Worm (Caenorhabditis elegans) whole organism, young adult: ENCODE measurements around the gene F20D6.10.

ENCODE experiments used
- B0336.3 ChIP-seq: fragments of 200-800 bp; sonication (Bioruptor generic); IDR thresholded peaks from 2 replicates; pipeline ENCODE4 v1.3.6; 2022; ENCODE audit warnings: missing genetic modification characterization, missing compliant biosample characterization
- F10E7.11 ChIP-seq: sonication (generic microtip); optimal IDR thresholded peaks from 2 replicates; lab custom pipeline; 2017; ENCODE audit warnings: mild to moderate bottlenecking, missing genetic modification characterization, moderate library complexity, missing compliant biosample characterization
- F23B12.7 ChIP-seq: sonication (generic microtip); optimal IDR thresholded peaks from 2 replicates; lab custom pipeline; 2017; ENCODE audit warnings: missing genetic modification characterization, mild to moderate bottlenecking, missing compliant biosample characterization, antibody characterized with exemption, moderate library complexity; ENCODE audit not compliant: insufficient read depth
- K12H6.12 ChIP-seq: fragments of 200-800 bp; sonication (Bioruptor generic); optimal IDR thresholded peaks from 2 replicates; lab custom pipeline; 2018; ENCODE audit warnings: mild to moderate bottlenecking, missing genetic modification characterization, missing compliant biosample characterization
- T26A5.8 ChIP-seq: sonication (generic microtip); optimal IDR thresholded peaks from 2 replicates; lab custom pipeline; 2016; ENCODE audit warnings: missing genetic modification characterization, missing compliant biosample characterization
- Y53F4B.3 ChIP-seq: fragments of 200-800 bp; sonication (Bioruptor generic); IDR thresholded peaks from 2 replicates; pipeline ENCODE4 v1.3.6; 2022; ENCODE audit warnings: missing genetic modification reagents, missing genetic modification characterization, missing compliant biosample characterization
- Y79H2A.3 ChIP-seq: fragments of 200-800 bp; sonication (Bioruptor generic); conservative IDR thresholded peaks from 2 replicates; pipeline ENCODE4 v1.3.6; 2022; ENCODE audit warnings: missing genetic modification reagents, missing genetic modification characterization, missing compliant biosample characterization
- ZK185.1 ChIP-seq: sonication (generic microtip); optimal IDR thresholded peaks from 2 replicates; lab custom pipeline; 2016; ENCODE audit warnings: mild to moderate bottlenecking, missing genetic modification characterization, missing compliant biosample characterization; ENCODE audit not compliant: poor library complexity, severe bottlenecking
- aptf-3 ChIP-seq: fragments of 200-800 bp; sonication (Bioruptor generic); IDR thresholded peaks from 2 replicates; pipeline ENCODE4 v1.3.6; 2022; ENCODE audit warnings: missing genetic modification characterization, missing compliant biosample characterization
- atf-7 ChIP-seq: sonication (generic microtip); optimal IDR thresholded peaks from 2 replicates; lab custom pipeline; 2017; ENCODE audit warnings: mild to moderate bottlenecking, missing genetic modification characterization, missing compliant biosample characterization
- attf-3 ChIP-seq: fragments of 200-800 bp; sonication (Bioruptor generic); conservative IDR thresholded peaks from 2 replicates; pipeline ENCODE4 v1.3.6; 2022; ENCODE audit warnings: missing genetic modification reagents, missing genetic modification characterization, missing compliant biosample characterization
- attf-5 ChIP-seq: fragments of 200-800 bp; sonication (Bioruptor generic); optimal IDR thresholded peaks from 2 replicates; lab custom pipeline; 2018; ENCODE audit warnings: mild to moderate bottlenecking, missing genetic modification characterization, missing compliant biosample characterization
- ceh-91 ChIP-seq: fragments of 200-800 bp; sonication (Bioruptor generic); IDR thresholded peaks from 2 replicates; pipeline ENCODE4 v1.3.6; 2022; ENCODE audit warnings: missing genetic modification reagents, missing genetic modification characterization, missing compliant biosample characterization
- dpff-1 ChIP-seq: sonication (generic microtip); optimal IDR thresholded peaks from 2 replicates; lab custom pipeline; 2017; ENCODE audit warnings: mild to moderate bottlenecking, missing genetic modification characterization, missing compliant biosample characterization
- dpl-1 ChIP-seq: fragments of 150-350 bp; optimal IDR thresholded peaks from 2 replicates; lab custom pipeline; 2014; ENCODE audit warnings: missing biosample characterization, missing genetic modification reagents, missing genetic modification characterization
- egl-44 ChIP-seq: fragments of 200-800 bp; sonication (Bioruptor generic); IDR thresholded peaks from 2 replicates; pipeline ENCODE4 v1.3.6; 2022; ENCODE audit warnings: missing genetic modification reagents, missing genetic modification characterization, missing compliant biosample characterization
- egrh-3 ChIP-seq: fragments of 200-800 bp; sonication (Bioruptor generic); IDR thresholded peaks from 2 replicates; pipeline ENCODE4 v1.3.6; 2022; ENCODE audit warnings: missing genetic modification reagents, missing genetic modification characterization, missing compliant biosample characterization
- ekl-4 ChIP-seq: fragments of 200-800 bp; sonication (Bioruptor generic); IDR thresholded peaks from 2 replicates; pipeline ENCODE4 v1.3.6; 2022; ENCODE audit warnings: missing genetic modification reagents, missing genetic modification characterization, missing compliant biosample characterization
- fkh-3 ChIP-seq: sonication (generic microtip); optimal IDR thresholded peaks from 2 replicates; lab custom pipeline; 2016; ENCODE audit warnings: mild to moderate bottlenecking, missing genetic modification characterization, missing compliant biosample characterization
- hlh-26 ChIP-seq: fragments of 200-800 bp; sonication (Bioruptor generic); conservative IDR thresholded peaks from 2 replicates; pipeline ENCODE4 v1.3.6; 2022; ENCODE audit warnings: missing genetic modification reagents, missing genetic modification characterization, missing compliant biosample characterization
- lag-1 ChIP-seq: fragments of 200-800 bp; sonication (Bioruptor generic); IDR thresholded peaks from 2 replicates; pipeline ENCODE4 v1.3.6; 2022; ENCODE audit warnings: missing genetic modification reagents, missing genetic modification characterization, missing compliant biosample characterization
- lin-35 ChIP-seq, 3 experiments: fragments of 150-350 bp in 2 of 3; sonication (generic microtip) in 1 of 3; optimal IDR thresholded peaks; 2 replicates each; lab custom pipeline; 2014 to 2018; ENCODE audit warnings: missing biosample characterization in 3 of 3, missing genetic modification characterization in 3 of 3, missing genetic modification reagents in 3 of 3
- madf-10 ChIP-seq: sonication (generic microtip); optimal IDR thresholded peaks from 2 replicates; lab custom pipeline; 2016; ENCODE audit warnings: mild to moderate bottlenecking, missing genetic modification characterization, missing compliant biosample characterization
- mcd-1 ChIP-seq: fragments of 200-800 bp; sonication (Bioruptor generic); IDR thresholded peaks from 2 replicates; pipeline ENCODE4 v1.3.6; 2022; ENCODE audit warnings: missing genetic modification reagents, missing genetic modification characterization, missing compliant biosample characterization
- mel-28 ChIP-seq: sonication (generic microtip); optimal IDR thresholded peaks from 2 replicates; lab custom pipeline; 2016; ENCODE audit warnings: borderline replicate concordance, mild to moderate bottlenecking, missing genetic modification characterization, missing compliant biosample characterization
- mes-4 ChIP-seq: sonication (generic microtip); optimal IDR thresholded peaks from 2 replicates; lab custom pipeline; 2016; ENCODE audit warnings: missing genotype, missing genetic modification characterization, missing compliant biosample characterization
- nfya-1 ChIP-seq: sonication (generic microtip); optimal IDR thresholded peaks from 2 replicates; lab custom pipeline; 2017; ENCODE audit warnings: antibody characterized with exemption, missing compliant biosample characterization, missing genetic modification characterization, borderline replicate concordance; ENCODE audit not compliant: insufficient read depth
- nhr-120 ChIP-seq: fragments of 200-800 bp; sonication (Bioruptor generic); IDR thresholded peaks from 2 replicates; pipeline ENCODE4 v1.3.6; 2022; ENCODE audit warnings: missing genetic modification characterization, missing compliant biosample characterization
- nhr-80 ChIP-seq: sonication (generic microtip); optimal IDR thresholded peaks from 2 replicates; lab custom pipeline; 2016; ENCODE audit warnings: missing genetic modification characterization, missing compliant biosample characterization
- rcor-1 ChIP-seq: fragments of 200-800 bp; sonication (Bioruptor generic); IDR thresholded peaks from 2 replicates; pipeline ENCODE4 v1.3.6; 2022; ENCODE audit warnings: missing genetic modification reagents, missing genetic modification characterization, missing compliant biosample characterization
- rec-8 ChIP-seq, 2 experiments: sonication (generic microtip); optimal IDR thresholded peaks; 2 replicates each; lab custom pipeline; 2016; ENCODE audit warnings: mild to moderate bottlenecking in 2 of 2, missing genetic modification characterization in 2 of 2, missing genetic modification reagents in 2 of 2, missing genotype in 2 of 2, missing biosample characterization in 1 of 2, missing compliant biosample characterization in 1 of 2, moderate library complexity in 1 of 2
- sdz-38 ChIP-seq: sonication (generic microtip); optimal IDR thresholded peaks from 2 replicates; lab custom pipeline; 2016; ENCODE audit warnings: missing genotype, missing genetic modification characterization, missing compliant biosample characterization
- snpc-3.4 ChIP-seq: sonication (generic microtip); optimal IDR thresholded peaks from 2 replicates; lab custom pipeline; 2017; ENCODE audit warnings: missing genetic modification characterization, mild to moderate bottlenecking, missing compliant biosample characterization, antibody characterized with exemption, moderate library complexity, missing genotype, missing genetic modification reagents
- snpc-4 ChIP-seq, 5 experiments: fragments of 150-350 bp in 1 of 5; sonication (generic microtip) in 4 of 5; optimal IDR thresholded peaks; 2 replicates each; lab custom pipeline; 2014 to 2018; ENCODE audit warnings: missing genetic modification characterization in 5 of 5, missing biosample characterization in 3 of 5, antibody characterized with exemption in 2 of 5, mild to moderate bottlenecking in 2 of 5, missing compliant biosample characterization in 2 of 5, missing genotype in 2 of 5, moderate library complexity in 2 of 5, missing genetic modification reagents in 1 of 5
- somi-1 ChIP-seq: fragments of 200-800 bp; sonication (Bioruptor generic); optimal IDR thresholded peaks from 2 replicates; lab custom pipeline; 2018; ENCODE audit warnings: mild to moderate bottlenecking, missing genetic modification characterization, missing compliant biosample characterization
- tbp1 ChIP-seq: fragments of 200-800 bp; sonication (Bioruptor generic); optimal IDR thresholded peaks from 2 replicates; lab custom pipeline; 2018; ENCODE audit warnings: mild to moderate bottlenecking, missing genetic modification characterization, missing compliant biosample characterization
- tbx-9 ChIP-seq: sonication (generic microtip); optimal IDR thresholded peaks from 2 replicates; lab custom pipeline; 2016; ENCODE audit warnings: borderline replicate concordance, missing genetic modification characterization, inconsistent platforms, missing compliant biosample characterization
- unc-62 ChIP-seq: fragments of 150-350 bp; optimal IDR thresholded peaks from 2 replicates; lab custom pipeline; 2014; ENCODE audit warnings: missing biosample characterization, missing genetic modification reagents, missing genetic modification characterization

Gene F20D6.10

ce11 chrV:8168219-8168962 is 27.3 kb downstream of the F20D6.10 start, which contains the start of gene F20D6.8:
Gene F20D6.8 (minus strand): TSS chrV:8168269.
- no peak for TF ChIP-seq B0336.3
- TF ChIP-seq hlh-26 (GFP tag; lab: Robert Waterston, UW), result no peak
- no peak for TF ChIP-seq ZK185.1
- no peak for TF ChIP-seq madf-10 (tag; lab: Kevin White, UChicago)
- TF ChIP-seq atf-7, result no peak
- no peak for TF ChIP-seq rcor-1 (GFP tag; lab: Robert Waterston, UW)
- no peak for TF ChIP-seq attf-3 (GFP tag; lab: Robert Waterston, UW)
- TF ChIP-seq mel-28 (tag; lab: Kevin White, UChicago), result no peak

DNA sequence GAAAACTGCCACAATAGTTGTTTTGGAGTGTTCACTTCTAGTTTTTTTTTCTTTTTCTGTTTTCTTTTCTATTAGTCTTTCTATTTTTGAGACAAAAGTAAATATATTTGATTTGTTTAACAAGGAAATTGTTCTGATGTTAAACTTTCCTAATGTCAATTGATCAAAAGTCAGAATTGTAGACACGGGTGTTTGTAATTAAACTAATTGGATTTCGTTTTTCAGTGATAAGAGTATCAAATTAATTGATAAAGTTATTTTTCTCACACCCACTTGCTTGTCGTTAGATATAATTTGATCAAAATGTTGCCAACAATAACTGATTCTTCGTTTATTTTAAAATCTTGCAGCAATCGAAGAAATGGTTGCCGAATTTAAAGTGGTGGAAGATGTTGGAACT is 32.5 kb downstream of the F20D6.10 start:
- TF ChIP-seq nhr-120 (GFP tag; lab: Robert Waterston, UW), result no peak
- no peak for TF ChIP-seq B0336.3
- no peak for TF ChIP-seq lag-1 (GFP tag; lab: Robert Waterston, UW)
- TF ChIP-seq tbp1 (GFP tag; lab: Kevin White, UChicago), result no peak
- TF ChIP-seq mes-4 (tag; lab: Kevin White, UChicago), result no peak
- no peak for TF ChIP-seq mcd-1 (GFP tag; lab: Robert Waterston, UW)
- no peak for TF ChIP-seq egrh-3 (GFP tag; lab: Robert Waterston, UW)
- TF ChIP-seq dpl-1 (GFP tag; lab: Kevin White, UChicago), result no peak
- TF ChIP-seq dpff-1, result no peak

DNA sequence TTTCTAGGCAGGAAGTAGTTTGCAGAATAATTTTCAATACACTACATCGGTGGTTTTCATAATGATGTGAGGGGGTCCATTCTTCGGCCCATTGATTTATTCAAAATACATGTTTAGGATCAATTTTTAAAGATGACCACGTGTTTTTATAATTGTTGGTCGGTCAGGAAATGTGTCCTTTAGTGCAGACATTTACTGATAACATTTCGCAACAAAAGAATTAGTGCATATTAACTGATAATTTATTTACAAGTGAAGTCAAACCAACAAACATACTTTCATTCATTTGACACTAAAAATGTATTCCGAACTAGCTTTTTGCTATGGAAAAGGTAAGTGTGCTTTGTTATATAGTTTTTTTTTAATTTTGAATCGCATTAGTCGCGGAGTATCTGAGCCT is 34.0 kb downstream of the F20D6.10 start, which contains the start of gene F20D6.5:
Gene F20D6.5, plus strand, starts transcription at position 259 of the 400 bp plus-strand sequence.
- peak; percentile 60 for TF ChIP-seq nhr-80
- TF ChIP-seq rec-8 (tag; optimal IDR thresholded peaks at IDR 0.05; lab: Kevin White, UChicago), result no peak

- TF ChIP-seq F10E7.11 (tag; lab: Kevin White, UChicago) (no peak), snpc-4 (GFP tag; optimal IDR thresholded peaks at IDR 0.05; lab: Kevin White, UChicago) (no peak), snpc-4 (tag; optimal IDR thresholded peaks at IDR 0.05; lab: Kevin White, UChicago) (no peak), Y53F4B.3 (GFP tag; lab: Robert Waterston, UW) (no peak), nfya-1 (tag; lab: Kevin White, UChicago) (no peak), attf-5 (GFP tag; lab: Kevin White, UChicago) (no peak), T26A5.8 (tag; lab: Kevin White, UChicago) (no peak), tbx-9 (tag; lab: Kevin White, UChicago) (no peak), snpc-3.4 (tag; lab: Kevin White, UChicago) (no peak), somi-1 (GFP tag; lab: Kevin White, UChicago) (no peak)
- TF ChIP-seq, all 124 proteins: peak for 0
Observed at ce11 chrV:8159629-8160028, 36.1 kb downstream of the F20D6.10 start, which contains the start of gene F20D6.6. Gene F20D6.6 (plus strand): TSS chrV:8159929.

- TF ChIP-seq K12H6.12 (tag; lab: Kevin White, UChicago) (no peak), ekl-4 (GFP tag; lab: Robert Waterston, UW) (no peak), fkh-3 (no peak), atf-7 (no peak), tbp1 (GFP tag; lab: Kevin White, UChicago) (no peak), mcd-1 (GFP tag; lab: Robert Waterston, UW) (no peak), lin-35 (GFP tag; optimal IDR thresholded peaks at IDR 0.05; lab: Kevin White, UChicago) (no peak), aptf-3 (GFP tag; lab: Robert Waterston, UW) (no peak), egrh-3 (GFP tag; lab: Robert Waterston, UW) (no peak), Y79H2A.3 (GFP tag; lab: Robert Waterston, UW) (no peak), snpc-3.4 (tag; lab: Kevin White, UChicago) (no peak), mel-28 (tag; lab: Kevin White, UChicago) (no peak), sdz-38 (tag; lab: Kevin White, UChicago) (no peak), ceh-91 (GFP tag; lab: Robert Waterston, UW) (no peak), unc-62 (GFP tag; lab: Kevin White, UChicago) (no peak), F10E7.11 (tag; lab: Kevin White, UChicago) (no peak), egl-44 (GFP tag; lab: Robert Waterston, UW) (no peak), hlh-26 (GFP tag; lab: Robert Waterston, UW) (no peak), F23B12.7 (tag; lab: Kevin White, UChicago) (no peak)
Observed at ce11 chrV:8157446-8157845, 38.3 kb downstream of the F20D6.10 start, which contains the start of gene sul-2. Gene sul-2 (plus strand): TSS chrV:8157746.
